Worm (Caenorhabditis elegans) whole organism, L3 larva: ENCODE measurements around the gene irld-26.
A peak's percentile ranks its signal among the peaks of the same experiment; 100 is the strongest.

Experiments
- R02D3.7 ChIP-seq: fragments of 150-350 bp; optimal IDR thresholded peaks from 2 replicates; lab custom pipeline; 2014; ENCODE audit warnings: missing biosample characterization, missing genetic modification characterization
- ama-1 ChIP-seq: fragments of 150-350 bp; optimal IDR thresholded peaks from 2 replicates; lab custom pipeline; 2018
- ceh-16 ChIP-seq: sonication (generic microtip); optimal IDR thresholded peaks from 2 replicates; lab custom pipeline; 2017; ENCODE audit warnings: missing biosample characterization, missing genetic modification characterization
- ceh-28 ChIP-seq: fragments of 150-350 bp; optimal IDR thresholded peaks from 2 replicates; lab custom pipeline; 2014; ENCODE audit warnings: missing biosample characterization, missing genetic modification reagents, missing genetic modification characterization
- ceh-9 ChIP-seq: sonication (generic microtip); optimal IDR thresholded peaks from 2 replicates; lab custom pipeline; 2018; ENCODE audit warnings: missing biosample characterization, missing genetic modification characterization
- daf-12 ChIP-seq: fragments of 150-350 bp; optimal IDR thresholded peaks from 2 replicates; lab custom pipeline; 2014; ENCODE audit warnings: missing biosample characterization, missing genetic modification reagents, missing genetic modification characterization
- egl-27 ChIP-seq: sonication (generic microtip); optimal IDR thresholded peaks from 4 replicates; lab custom pipeline; 2017; ENCODE audit warnings: missing biosample characterization, missing genetic modification reagents, missing genetic modification characterization
- elt-1 ChIP-seq: fragments of 150-350 bp; optimal IDR thresholded peaks from 2 replicates; lab custom pipeline; 2014; ENCODE audit warnings: missing biosample characterization, missing genetic modification characterization
- elt-3 ChIP-seq, 3 experiments: fragments of 150-350 bp in 1 of 3; sonication (generic microtip) in 2 of 3; optimal IDR thresholded peaks; 2 replicates in 2 of 3; 4 replicates in 1 of 3; lab custom pipeline; 2014 to 2017; ENCODE audit warnings: missing biosample characterization in 3 of 3, missing genetic modification characterization in 3 of 3
- eor-1 ChIP-seq, 2 experiments: fragments of 150-350 bp; optimal IDR thresholded peaks; 2 replicates each; lab custom pipeline; 2014 to 2018; ENCODE audit warnings: missing biosample characterization in 2 of 2, missing genetic modification characterization in 2 of 2
- fkh-2 ChIP-seq: fragments of 150-350 bp; optimal IDR thresholded peaks from 2 replicates; lab custom pipeline; 2014; ENCODE audit warnings: missing biosample characterization, missing genetic modification reagents, missing genetic modification characterization
- hmg-11 ChIP-seq: sonication (generic microtip); optimal IDR thresholded peaks from 2 replicates; lab custom pipeline; 2016; ENCODE audit warnings: missing genetic modification characterization, missing compliant biosample characterization
- lin-15B ChIP-seq: fragments of 150-350 bp; optimal IDR thresholded peaks from 2 replicates; lab custom pipeline; 2014; ENCODE audit warnings: missing biosample characterization, missing genetic modification characterization
- mdl-1 ChIP-seq: fragments of 150-350 bp; optimal IDR thresholded peaks from 2 replicates; lab custom pipeline; 2014; ENCODE audit warnings: missing biosample characterization, missing genetic modification characterization
- mml-1 ChIP-seq: fragments of 150-350 bp; sonication (generic microtip); optimal IDR thresholded peaks from 3 replicates; lab custom pipeline; 2014; ENCODE audit warnings: missing biosample characterization, missing genetic modification characterization
- nhr-12 ChIP-seq: fragments of 150-350 bp; optimal IDR thresholded peaks from 2 replicates; lab custom pipeline; 2014; ENCODE audit warnings: missing biosample characterization, missing genetic modification characterization
- nhr-23 ChIP-seq: fragments of 150-350 bp; optimal IDR thresholded peaks from 2 replicates; lab custom pipeline; 2014; ENCODE audit warnings: missing biosample characterization, missing genetic modification reagents, missing genetic modification characterization
- nhr-237 ChIP-seq: fragments of 150-350 bp; optimal IDR thresholded peaks from 2 replicates; lab custom pipeline; 2014; ENCODE audit warnings: missing biosample characterization, missing genetic modification characterization
- nhr-25 ChIP-seq: sonication (generic microtip); optimal IDR thresholded peaks from 2 replicates; lab custom pipeline; 2017; ENCODE audit warnings: missing biosample characterization, missing genetic modification characterization
- nhr-28 ChIP-seq: fragments of 150-350 bp; optimal IDR thresholded peaks from 2 replicates; lab custom pipeline; 2014; ENCODE audit warnings: missing biosample characterization, missing genetic modification characterization
- nhr-43 ChIP-seq: sonication (generic microtip); optimal IDR thresholded peaks from 2 replicates; lab custom pipeline; 2016; ENCODE audit warnings: mild to moderate bottlenecking, missing genetic modification characterization, missing compliant biosample characterization; ENCODE audit not compliant: poor library complexity, severe bottlenecking
- nhr-76 ChIP-seq: fragments of 150-350 bp; sonication (generic microtip); optimal IDR thresholded peaks from 5 replicates; lab custom pipeline; 2014; ENCODE audit warnings: missing biosample characterization, missing genetic modification characterization
- nhr-77 ChIP-seq: fragments of 150-350 bp; optimal IDR thresholded peaks from 2 replicates; lab custom pipeline; 2014; ENCODE audit warnings: missing biosample characterization, missing genetic modification characterization
- pha-4 ChIP-seq: fragments of 150-350 bp; optimal IDR thresholded peaks from 2 replicates; lab custom pipeline; 2014; ENCODE audit warnings: missing biosample characterization, missing genetic modification reagents, missing genetic modification characterization
- pqm-1 ChIP-seq: fragments of 150-350 bp; optimal IDR thresholded peaks from 2 replicates; lab custom pipeline; 2017; ENCODE audit warnings: missing biosample characterization, missing genetic modification characterization, inconsistent platforms
- skn-1 ChIP-seq: fragments of 150-350 bp; optimal IDR thresholded peaks from 2 replicates; lab custom pipeline; 2014; ENCODE audit warnings: missing biosample characterization, missing genetic modification characterization
- snpc-4 ChIP-seq: fragments of 150-350 bp; optimal IDR thresholded peaks from 2 replicates; lab custom pipeline; 2014; ENCODE audit warnings: missing biosample characterization, missing genetic modification characterization
- unc-62 ChIP-seq: fragments of 150-350 bp; sonication (generic microtip); optimal IDR thresholded peaks from 4 replicates; lab custom pipeline; 2014; ENCODE audit warnings: missing biosample characterization, missing genetic modification reagents, missing genetic modification characterization
- zag-1 ChIP-seq: fragments of 150-350 bp; optimal IDR thresholded peaks from 2 replicates; lab custom pipeline; 2014; ENCODE audit warnings: missing biosample characterization, missing genetic modification characterization
- ztf-11 ChIP-seq: fragments of 150-350 bp; optimal IDR thresholded peaks from 2 replicates; lab custom pipeline; 2014; ENCODE audit warnings: missing biosample characterization, missing genetic modification characterization
- ztf-4 ChIP-seq: fragments of 150-350 bp; optimal IDR thresholded peaks from 2 replicates; lab custom pipeline; 2014; ENCODE audit warnings: missing biosample characterization, missing genetic modification characterization

The irld-26 gene

DNA sequence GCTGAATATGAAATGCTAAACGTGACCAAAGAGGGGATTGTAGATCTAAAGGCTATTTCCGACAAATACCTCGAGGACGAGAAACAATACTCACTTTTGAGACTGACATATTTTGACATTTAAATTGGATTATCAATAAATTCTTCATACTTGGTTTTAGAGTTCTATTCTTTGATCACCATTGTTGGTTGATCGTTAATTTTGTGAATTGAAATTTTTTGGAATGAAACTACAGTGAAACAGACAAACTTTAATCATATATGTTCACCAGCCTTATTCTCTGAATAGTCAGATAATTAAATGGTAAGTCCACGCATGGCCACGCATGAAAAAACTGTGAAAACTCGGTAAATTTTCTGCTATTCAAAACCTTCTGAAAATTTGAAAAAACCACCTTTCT lies 2.4 kb upstream of the irld-26 start, which contains the start of gene F11A5.18:
Gene F11A5.18 (plus strand): TSS at position 301 of the 400 bp plus-strand sequence.
- TF ChIP-seq hmg-11 (tag; lab: Kevin White, UChicago) (no peak), pqm-1 (tag; lab: Kevin White, UChicago) (no peak), elt-1 (no peak), unc-62 (GFP tag; lab: Kevin White, UChicago) (no peak), eor-1 (tag; optimal IDR thresholded peaks at IDR 0.05; lab: Kevin White, UChicago) (no peak), egl-27 (tag; lab: Kevin White, UChicago) (no peak), R02D3.7 (tag; lab: Kevin White, UChicago) (no peak), snpc-4 (tag; lab: Kevin White, UChicago) (no peak)

DNA sequence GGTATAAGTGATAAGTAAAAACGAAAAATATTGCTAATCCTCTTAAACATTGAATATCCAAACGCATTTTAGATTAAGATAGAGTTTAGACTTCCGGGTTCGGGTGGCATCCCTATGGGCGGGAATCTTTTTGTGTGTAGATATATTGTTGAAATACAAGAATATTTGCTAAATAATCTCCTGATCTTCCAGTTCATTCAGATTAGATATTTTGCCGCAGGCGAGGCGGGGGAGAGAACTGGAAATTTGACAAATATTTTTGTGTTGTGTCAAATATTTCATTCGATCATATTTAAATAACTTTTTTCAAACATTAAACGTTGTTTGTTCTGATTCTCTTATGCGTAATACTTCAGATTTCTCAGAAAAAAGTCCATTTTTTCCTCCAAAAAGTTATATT lies 4.8 kb downstream of the irld-26 start, which contains the start of gene oac-15:
Gene oac-15 (minus strand): TSS at position 101 of the 400 bp plus-strand sequence.
- TF ChIP-seq nhr-12 (tag; lab: Kevin White, UChicago) (no peak), nhr-43 (tag; lab: Kevin White, UChicago) (no peak), nhr-23 (tag; lab: Kevin White, UChicago) (no peak), ceh-9 (no peak), ztf-4 (tag; lab: Kevin White, UChicago) (no peak)

DNA sequence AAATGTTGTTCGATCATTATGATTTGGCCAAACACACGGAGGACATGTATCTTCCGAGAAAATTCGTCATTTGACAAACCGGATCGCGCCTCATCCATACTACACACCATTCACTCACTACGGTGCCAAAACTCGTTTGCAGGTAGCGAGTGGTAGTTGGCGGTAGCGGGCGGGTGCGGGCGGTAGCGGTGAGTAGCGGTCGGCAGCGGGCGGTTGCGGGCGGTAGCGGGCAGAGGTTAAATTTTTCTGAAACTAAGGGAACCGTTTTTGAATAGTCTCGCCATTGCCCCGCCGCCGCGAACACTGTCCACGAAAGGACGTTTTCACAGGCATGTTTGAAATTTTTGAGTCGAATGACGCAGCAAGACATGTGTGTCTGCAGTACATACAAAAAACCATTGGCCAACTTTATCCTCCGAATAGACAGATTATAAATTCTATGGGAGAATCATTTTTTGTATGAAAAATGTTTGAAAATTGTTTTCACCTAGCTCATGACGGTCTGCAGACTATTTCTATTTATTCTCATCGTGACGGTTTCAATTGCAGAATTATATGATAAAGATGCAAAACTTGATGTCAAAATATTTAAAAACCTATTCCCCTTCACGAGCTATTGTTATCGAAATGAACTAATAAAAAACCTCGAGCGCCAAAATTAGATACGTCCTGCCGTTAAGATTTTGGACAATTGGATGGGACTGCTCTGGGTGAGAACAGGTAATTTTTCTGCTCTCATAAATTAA lies 5.4 kb downstream of the irld-26 start, which contains the start of gene F11A5.16:
Gene F11A5.16 (plus strand): TSS at position 696 of the 746 bp plus-strand sequence.
- TF ChIP-seq nhr-43 (tag; lab: Kevin White, UChicago) (no peak), mml-1 (no peak), nhr-237 (tag; lab: Kevin White, UChicago) (no peak), nhr-76 (tag; lab: Kevin White, UChicago) (no peak), skn-1 (tag; lab: Kevin White, UChicago) (no peak), ceh-9 (no peak), daf-12 (tag; lab: Kevin White, UChicago) (no peak), nhr-12 (tag; lab: Kevin White, UChicago) (no peak), ceh-28 (no peak), ztf-11 (tag; lab: Kevin White, UChicago) (no peak), ama-1 (lab: Kevin White, UChicago) (no peak), nhr-25 (tag; lab: Kevin White, UChicago) (no peak), zag-1 (tag; lab: Kevin White, UChicago) (no peak)

DNA sequence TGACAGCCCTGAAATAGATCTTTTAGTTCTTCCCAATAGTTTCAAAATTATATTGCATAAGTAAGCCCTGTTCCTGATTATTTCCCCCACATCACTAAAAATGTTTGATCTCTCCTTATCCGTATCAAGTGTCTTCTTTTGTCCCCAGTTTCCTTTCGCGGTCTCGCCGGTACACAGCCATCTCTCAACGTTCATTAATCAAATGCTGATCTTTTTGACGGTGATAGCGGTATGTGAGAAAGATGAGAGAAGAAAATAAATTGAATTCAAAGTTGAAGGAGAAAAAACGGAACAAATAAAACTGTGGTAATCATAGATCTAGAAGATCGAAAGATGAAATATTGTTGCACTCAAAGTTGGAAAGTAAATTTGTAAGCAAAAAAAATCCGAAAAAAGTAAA lies 6.7 kb downstream of the irld-26 start:
- TF ChIP-seq nhr-237 (tag; lab: Kevin White, UChicago) (no peak), egl-27 (tag; lab: Kevin White, UChicago) (no peak), snpc-4 (tag; lab: Kevin White, UChicago) (no peak), nhr-43 (tag; lab: Kevin White, UChicago) (peak; percentile 26)

DNA sequence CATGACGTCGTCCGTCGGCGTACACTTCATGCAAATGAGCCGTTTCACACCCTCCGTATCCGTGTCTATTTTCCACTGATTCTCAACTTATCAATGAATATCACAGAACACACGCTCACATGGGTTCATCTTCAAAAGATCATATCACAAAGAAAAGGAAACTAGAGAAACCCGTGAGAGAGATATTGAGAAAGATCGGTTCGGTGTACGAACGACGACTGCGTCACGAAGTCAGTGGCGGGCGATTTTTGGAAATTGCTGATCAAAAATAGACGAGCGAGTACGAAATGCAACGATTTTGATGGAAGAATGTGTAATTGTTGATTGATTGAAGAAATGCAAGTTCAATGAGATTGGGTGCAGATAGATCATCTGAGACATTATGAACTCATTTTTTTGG lies 8.3 kb downstream of the irld-26 start:
- TF ChIP-seq pha-4 (tag; lab: Kevin White, UChicago) (no peak), unc-62 (GFP tag; lab: Kevin White, UChicago) (no peak), nhr-23 (tag; lab: Kevin White, UChicago) (peak; percentile 39), elt-3 (tag; optimal IDR thresholded peaks at IDR 0.05; lab: Kevin White, UChicago) (peak in 2 of 3 experiments; percentile 26 to 43), nhr-77 (tag; lab: Kevin White, UChicago) (no peak), nhr-28 (tag; lab: Kevin White, UChicago) (no peak), elt-1 (no peak), ztf-11 (tag; lab: Kevin White, UChicago) (no peak), nhr-43 (tag; lab: Kevin White, UChicago) (peak; percentile 93), daf-12 (tag; lab: Kevin White, UChicago) (no peak), lin-15B (tag; lab: Kevin White, UChicago) (no peak), ceh-16 (tag; lab: Kevin White, UChicago) (no peak), fkh-2 (tag; lab: Kevin White, UChicago) (no peak), nhr-25 (tag; lab: Kevin White, UChicago) (peak; percentile 14), egl-27 (tag; lab: Kevin White, UChicago) (no peak), mdl-1 (no peak)
